Worm (Caenorhabditis elegans): Measurements from ENCODE around the gene srlf-11.

DNA sequence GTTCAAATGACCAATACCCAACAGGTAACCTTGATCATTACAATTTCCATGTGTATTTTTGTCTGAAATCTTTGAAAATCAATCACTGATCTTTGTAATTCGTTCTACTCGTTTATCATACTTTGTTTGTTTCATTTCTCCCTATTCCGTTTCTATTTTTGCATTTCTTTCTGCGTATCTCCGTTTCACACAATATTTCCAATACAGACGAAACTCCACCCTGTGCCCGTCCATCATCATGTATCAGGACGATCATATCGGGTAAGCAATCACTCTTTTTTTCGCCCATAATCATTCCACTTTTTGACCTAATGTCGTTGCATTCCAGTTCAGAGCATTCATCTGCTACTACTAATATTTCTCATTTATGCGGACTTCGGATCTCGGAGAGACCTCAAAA, 23.9 kb upstream of the srlf-11 start, which contains the start of gene pyk-2:
- TF ChIP-seq fkh-10 (GFP tag; optimal IDR thresholded peaks at IDR 0.05) (no peak), ztf-4 (tag; optimal IDR thresholded peaks at IDR 0.05) (no peak), lin-39 (tag; optimal IDR thresholded peaks at IDR 0.05) (no peak)
